Fruit fly (Drosophila melanogaster) Kc167 (cell line): ENCODE data around the gene CG8372.

ENCODE experiments used
- Myc ChIP-seq: fragments of >200 bp; optimal IDR thresholded peaks from 2 replicates; lab custom pipeline; 2017; ENCODE audit warnings: missing external identifiers
- Sin3A ChIP-seq: fragments of >200 bp; optimal IDR thresholded peaks from 2 replicates; lab custom pipeline; 2018; ENCODE audit warnings: missing external identifiers
- h ChIP-seq: fragments of >200 bp; optimal IDR thresholded peaks from 3 replicates; lab custom pipeline; 2018; ENCODE audit warnings: missing external identifiers
- insv ChIP-seq: fragments of >200 bp; optimal IDR thresholded peaks from 3 replicates; lab custom pipeline; 2018; ENCODE audit warnings: missing external identifiers
- psq ChIP-seq: fragments of >200 bp; optimal IDR thresholded peaks from 2 replicates; lab custom pipeline; 2017; ENCODE audit warnings: missing external identifiers
- ttk ChIP-seq: sonication (Bioruptor generic); optimal IDR thresholded peaks from 2 replicates; lab custom pipeline; 2017; ENCODE audit warnings: missing external identifiers

The CG8372 gene

DNA sequence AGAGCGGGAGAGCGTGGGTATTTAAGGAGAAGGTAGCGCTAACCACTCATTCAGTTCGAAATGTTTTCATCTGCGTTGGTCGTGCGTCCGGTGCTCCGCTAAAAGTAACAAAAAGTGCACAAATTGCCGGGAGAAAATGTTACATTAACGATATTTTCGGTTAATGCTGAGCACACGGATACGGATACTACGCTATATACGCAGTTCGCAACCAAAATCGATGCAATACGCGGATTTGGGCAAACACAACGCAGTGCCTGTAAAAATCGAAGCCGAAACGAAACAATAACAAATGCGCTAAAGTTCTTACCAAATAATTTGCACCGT is 49.7 kb downstream of the CG8372 start, which contains the start of gene Piezo:
Gene Piezo, plus strand, starts transcription at position 49 of the 327 bp plus-strand sequence.
- TF ChIP-seq insv (lab: Kevin White, UChicago) (no peak), Myc (lab: Kevin White, UChicago) (no peak)

DNA sequence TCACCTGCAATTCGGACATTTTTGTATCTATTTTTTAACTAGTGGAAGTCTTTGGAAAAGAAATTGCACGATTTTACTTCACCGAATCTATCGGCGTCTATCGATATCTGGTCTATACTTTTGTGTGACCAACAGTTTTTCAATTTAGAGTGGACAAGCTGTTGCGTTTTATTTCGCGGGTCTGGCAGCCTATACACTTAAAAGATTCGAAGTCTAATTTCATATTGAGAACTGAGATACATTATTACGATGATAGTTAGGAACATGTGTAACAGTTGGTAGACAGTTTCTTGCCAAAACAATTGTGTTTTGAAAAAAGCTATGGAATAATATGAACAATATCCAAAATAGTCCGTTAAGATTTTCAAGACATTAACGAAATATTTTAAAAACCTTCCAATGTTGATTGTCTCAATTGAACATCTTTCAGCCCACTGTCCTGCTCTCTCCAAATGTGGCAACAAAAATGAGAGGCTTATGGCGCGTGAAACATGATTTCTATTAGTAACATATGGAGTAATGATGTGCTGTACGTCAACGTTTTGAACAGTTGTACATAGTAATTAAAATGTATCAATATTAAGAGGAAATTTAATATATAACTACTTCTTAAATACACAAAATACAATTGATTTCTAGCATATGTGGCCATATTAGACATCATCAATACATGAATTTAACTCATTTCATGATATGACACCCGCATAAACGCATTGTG is 50.2 kb downstream of the CG8372 start, which contains the start of gene Acbp1:
Gene Acbp1, minus strand, starts transcription at position 146 of the 718 bp plus-strand sequence.
- no peak for TF ChIP-seq ttk (lab: Kevin White, UChicago)
- TF ChIP-seq Myc (lab: Kevin White, UChicago): no peak
- no peak for TF ChIP-seq psq (lab: Kevin White, UChicago)
- no peak for TF ChIP-seq insv (lab: Kevin White, UChicago)
- no peak for TF ChIP-seq h (lab: Kevin White, UChicago)
- no peak for TF ChIP-seq Sin3A (lab: Kevin White, UChicago)
